Worm (Caenorhabditis elegans) whole organism, L4/young adult: Measurements from ENCODE around the gene F58E1.13.

Source experiments
- dao-5 ChIP-seq: sonication (generic microtip); optimal IDR thresholded peaks from 2 replicates; lab custom pipeline; 2016; ENCODE audit warnings: missing genotype, missing genetic modification characterization, moderate library complexity, missing compliant biosample characterization
- him-1 ChIP-seq: sonication (generic microtip); optimal IDR thresholded peaks from 2 replicates; lab custom pipeline; 2016; ENCODE audit warnings: missing genotype, missing genetic modification reagents, missing genetic modification characterization, missing compliant biosample characterization

DNA sequence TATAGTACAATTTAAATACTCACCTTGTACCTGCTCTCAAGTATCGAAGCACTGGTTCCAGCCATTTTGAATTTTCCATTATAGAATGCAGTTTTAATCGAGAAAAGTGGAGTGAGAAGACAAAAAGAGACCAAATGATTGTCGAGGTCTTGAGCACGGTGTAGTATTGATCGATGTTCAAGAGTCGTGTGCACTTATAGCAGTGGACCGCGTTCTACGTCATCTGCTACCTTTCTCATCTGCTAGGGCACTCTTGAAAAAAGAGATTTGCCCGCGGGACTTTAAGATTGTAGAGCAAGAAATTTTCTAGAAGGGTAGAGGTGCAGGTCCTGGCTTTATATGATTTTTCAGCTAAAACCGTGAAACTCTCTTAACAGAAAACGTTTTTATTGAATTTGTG, 2.8 kb downstream of the F58E1.13 start, which contains the start of gene fbxc-21:
- TF ChIP-seq him-1 (no peak), dao-5 (no peak)
